Worm (Caenorhabditis elegans) whole organism, young adult: ENCODE measurements around the gene Y76B12C.3.
A peak's percentile ranks its signal among the peaks of the same experiment; 100 is the strongest.

Experiments
- B0261.1 ChIP-seq: sonication (generic microtip); optimal IDR thresholded peaks from 2 replicates; lab custom pipeline; 2016; ENCODE audit warnings: mild to moderate bottlenecking, missing genetic modification characterization, moderate library complexity, missing compliant biosample characterization
- C06A6.2 ChIP-seq: fragments of 200-800 bp; sonication (Bioruptor generic); conservative IDR thresholded peaks from 2 replicates; pipeline ENCODE4 v1.3.6; 2022; ENCODE audit warnings: missing genetic modification characterization, missing compliant biosample characterization
- D2030.7 ChIP-seq: fragments of 200-800 bp; sonication (Bioruptor generic); IDR thresholded peaks from 2 replicates; pipeline ENCODE4 v1.3.6; 2022; ENCODE audit warnings: missing genetic modification reagents, missing genetic modification characterization, missing compliant biosample characterization
- F10E7.11 ChIP-seq: sonication (generic microtip); optimal IDR thresholded peaks from 2 replicates; lab custom pipeline; 2017; ENCODE audit warnings: mild to moderate bottlenecking, missing genetic modification characterization, moderate library complexity, missing compliant biosample characterization
- F23B12.7 ChIP-seq: sonication (generic microtip); optimal IDR thresholded peaks from 2 replicates; lab custom pipeline; 2017; ENCODE audit warnings: missing genetic modification characterization, mild to moderate bottlenecking, missing compliant biosample characterization, antibody characterized with exemption, moderate library complexity; ENCODE audit not compliant: insufficient read depth
- T07F8.4 ChIP-seq: sonication (generic microtip); optimal IDR thresholded peaks from 2 replicates; lab custom pipeline; 2016; ENCODE audit warnings: mild to moderate bottlenecking, missing genetic modification characterization, moderate library complexity, missing compliant biosample characterization
- Y53F4B.3 ChIP-seq: fragments of 200-800 bp; sonication (Bioruptor generic); IDR thresholded peaks from 2 replicates; pipeline ENCODE4 v1.3.6; 2022; ENCODE audit warnings: missing genetic modification reagents, missing genetic modification characterization, missing compliant biosample characterization
- Y53G8AR.9 ChIP-seq: fragments of 200-800 bp; sonication (Bioruptor generic); conservative IDR thresholded peaks from 2 replicates; pipeline ENCODE4 v1.3.6; 2022; ENCODE audit warnings: missing genetic modification reagents, missing genetic modification characterization, missing compliant biosample characterization
- aptf-3 ChIP-seq: fragments of 200-800 bp; sonication (Bioruptor generic); IDR thresholded peaks from 2 replicates; pipeline ENCODE4 v1.3.6; 2022; ENCODE audit warnings: missing genetic modification characterization, missing compliant biosample characterization
- attf-3 ChIP-seq: fragments of 200-800 bp; sonication (Bioruptor generic); conservative IDR thresholded peaks from 2 replicates; pipeline ENCODE4 v1.3.6; 2022; ENCODE audit warnings: missing genetic modification reagents, missing genetic modification characterization, missing compliant biosample characterization
- bed-1 ChIP-seq: fragments of 200-800 bp; sonication (Bioruptor generic); IDR thresholded peaks from 2 replicates; pipeline ENCODE4 v1.3.6; 2022; ENCODE audit warnings: missing genetic modification reagents, missing genetic modification characterization, missing compliant biosample characterization
- cebp-1 ChIP-seq, 2 experiments: fragments of 200-800 bp in 1 of 2; sonication (Bioruptor generic) in 1 of 2; sonication (generic microtip) in 1 of 2; IDR thresholded peaks in 1 of 2; optimal IDR thresholded peaks in 1 of 2; 2 replicates each; pipeline versions ENCODE4 v1.3.6 to Lab custom; 2017 to 2022; ENCODE audit warnings: missing compliant biosample characterization in 2 of 2, missing genetic modification characterization in 2 of 2, mild to moderate bottlenecking in 1 of 2, missing genetic modification reagents in 1 of 2, moderate library complexity in 1 of 2
- ceh-27 ChIP-seq: fragments of 200-800 bp; sonication (Bioruptor generic); optimal IDR thresholded peaks from 2 replicates; lab custom pipeline; 2018; ENCODE audit warnings: mild to moderate bottlenecking, missing genetic modification characterization, moderate library complexity, missing compliant biosample characterization
- ceh-40 ChIP-seq: fragments of 200-800 bp; sonication (Bioruptor generic); IDR thresholded peaks from 2 replicates; pipeline ENCODE4 v1.3.6; 2022; ENCODE audit warnings: missing genetic modification characterization, missing compliant biosample characterization
- die-1 ChIP-seq: sonication (generic microtip); optimal IDR thresholded peaks from 2 replicates; lab custom pipeline; 2016; ENCODE audit warnings: missing genotype, mild to moderate bottlenecking, missing genetic modification characterization, missing compliant biosample characterization
- dpff-1 ChIP-seq: sonication (generic microtip); optimal IDR thresholded peaks from 2 replicates; lab custom pipeline; 2017; ENCODE audit warnings: mild to moderate bottlenecking, missing genetic modification characterization, missing compliant biosample characterization
- efl-1 ChIP-seq: fragments of 150-350 bp; optimal IDR thresholded peaks from 2 replicates; lab custom pipeline; 2014; ENCODE audit warnings: missing biosample characterization, missing genetic modification reagents, missing genetic modification characterization
- gei-17 ChIP-seq: fragments of 200-800 bp; sonication (Bioruptor generic); optimal IDR thresholded peaks from 2 replicates; lab custom pipeline; 2018; ENCODE audit warnings: mild to moderate bottlenecking, missing genetic modification characterization, missing compliant biosample characterization
- lin-40 ChIP-seq: sonication (generic microtip); optimal IDR thresholded peaks from 2 replicates; lab custom pipeline; 2016; ENCODE audit warnings: missing genetic modification characterization, mild to moderate bottlenecking, missing compliant biosample characterization, missing genotype, missing genetic modification reagents
- lsy-27 ChIP-seq: sonication (generic microtip); optimal IDR thresholded peaks from 2 replicates; lab custom pipeline; 2017; ENCODE audit warnings: missing genetic modification characterization, mild to moderate bottlenecking, missing compliant biosample characterization, antibody characterized with exemption, missing genotype, borderline replicate concordance; ENCODE audit not compliant: insufficient read depth
- mcd-1 ChIP-seq: fragments of 200-800 bp; sonication (Bioruptor generic); IDR thresholded peaks from 2 replicates; pipeline ENCODE4 v1.3.6; 2022; ENCODE audit warnings: missing genetic modification reagents, missing genetic modification characterization, missing compliant biosample characterization
- nfya-1 ChIP-seq: sonication (generic microtip); optimal IDR thresholded peaks from 2 replicates; lab custom pipeline; 2017; ENCODE audit warnings: antibody characterized with exemption, missing compliant biosample characterization, missing genetic modification characterization, borderline replicate concordance; ENCODE audit not compliant: insufficient read depth
- nfya-2 ChIP-seq: fragments of 200-800 bp; sonication (Bioruptor generic); IDR thresholded peaks from 2 replicates; pipeline ENCODE4 v1.3.6; 2022; ENCODE audit warnings: missing genetic modification reagents, missing genetic modification characterization, missing compliant biosample characterization
- nfyb-1 ChIP-seq: fragments of 200-800 bp; sonication (Bioruptor generic); IDR thresholded peaks from 2 replicates; pipeline ENCODE4 v1.3.6; 2022; ENCODE audit warnings: missing genetic modification reagents, missing genetic modification characterization, missing compliant biosample characterization
- nhr-179 ChIP-seq: sonication (generic microtip); optimal IDR thresholded peaks from 2 replicates; lab custom pipeline; 2016; ENCODE audit warnings: mild to moderate bottlenecking, missing genetic modification characterization, missing compliant biosample characterization
- nhr-80 ChIP-seq: sonication (generic microtip); optimal IDR thresholded peaks from 2 replicates; lab custom pipeline; 2016; ENCODE audit warnings: missing genetic modification characterization, missing compliant biosample characterization
- nhr-90 ChIP-seq: sonication (generic microtip); optimal IDR thresholded peaks from 2 replicates; lab custom pipeline; 2016; ENCODE audit warnings: missing genotype, mild to moderate bottlenecking, missing genetic modification characterization, missing compliant biosample characterization
- rcor-1 ChIP-seq: fragments of 200-800 bp; sonication (Bioruptor generic); IDR thresholded peaks from 2 replicates; pipeline ENCODE4 v1.3.6; 2022; ENCODE audit warnings: missing genetic modification reagents, missing genetic modification characterization, missing compliant biosample characterization
- sdz-38 ChIP-seq: sonication (generic microtip); optimal IDR thresholded peaks from 2 replicates; lab custom pipeline; 2016; ENCODE audit warnings: missing genotype, missing genetic modification characterization, missing compliant biosample characterization
- sea-2 ChIP-seq: fragments of 200-800 bp; sonication (Bioruptor generic); IDR thresholded peaks from 2 replicates; pipeline ENCODE4 v1.3.6; 2022; ENCODE audit warnings: missing genetic modification characterization, missing compliant biosample characterization
- snpc-1.1 ChIP-seq: sonication (generic microtip); optimal IDR thresholded peaks from 2 replicates; lab custom pipeline; 2017; ENCODE audit warnings: missing genetic modification characterization, mild to moderate bottlenecking, missing compliant biosample characterization, antibody characterized with exemption, moderate library complexity, missing genotype, missing genetic modification reagents; ENCODE audit not compliant: insufficient read depth
- snpc-1.3 ChIP-seq: sonication (generic microtip); optimal IDR thresholded peaks from 2 replicates; lab custom pipeline; 2017; ENCODE audit warnings: missing genetic modification characterization, mild to moderate bottlenecking, missing compliant biosample characterization, antibody characterized with exemption, moderate library complexity, missing genotype, missing genetic modification reagents; ENCODE audit not compliant: insufficient read depth
- snpc-3.4 ChIP-seq: sonication (generic microtip); optimal IDR thresholded peaks from 2 replicates; lab custom pipeline; 2017; ENCODE audit warnings: missing genetic modification characterization, mild to moderate bottlenecking, missing compliant biosample characterization, antibody characterized with exemption, moderate library complexity, missing genotype, missing genetic modification reagents
- tbx-9 ChIP-seq: sonication (generic microtip); optimal IDR thresholded peaks from 2 replicates; lab custom pipeline; 2016; ENCODE audit warnings: borderline replicate concordance, missing genetic modification characterization, inconsistent platforms, missing compliant biosample characterization
- unc-62 ChIP-seq: fragments of 150-350 bp; optimal IDR thresholded peaks from 2 replicates; lab custom pipeline; 2014; ENCODE audit warnings: missing biosample characterization, missing genetic modification reagents, missing genetic modification characterization
- ztf-18 ChIP-seq: sonication (generic microtip); optimal IDR thresholded peaks from 2 replicates; lab custom pipeline; 2016; ENCODE audit warnings: missing genotype, mild to moderate bottlenecking, missing genetic modification characterization, missing compliant biosample characterization
- ztf-28 ChIP-seq: fragments of 200-800 bp; sonication (Bioruptor generic); IDR thresholded peaks from 2 replicates; pipeline ENCODE4 v1.3.6; 2022; ENCODE audit warnings: missing genetic modification reagents, missing genetic modification characterization, missing compliant biosample characterization
- ztf-3 ChIP-seq: fragments of 200-800 bp; sonication (Bioruptor generic); optimal IDR thresholded peaks from 2 replicates; lab custom pipeline; 2018; ENCODE audit warnings: mild to moderate bottlenecking, missing genetic modification characterization, missing compliant biosample characterization
- ztf-6 ChIP-seq: fragments of 200-800 bp; sonication (Bioruptor generic); IDR thresholded peaks from 2 replicates; pipeline ENCODE4 v1.3.6; 2022; ENCODE audit warnings: missing genetic modification reagents, missing genetic modification characterization, missing compliant biosample characterization

Y76B12C.3 gene

ce11 chrIV:1959554-1959953 lies 14.0 kb upstream of the Y76B12C.3 start, which contains the start of gene tdpo-1:
Gene tdpo-1 (plus strand): TSS chrIV:1959854.
- TF ChIP-seq T07F8.4 (tag; lab: Kevin White, UChicago) (no peak), die-1 (tag; lab: Kevin White, UChicago) (no peak), nfya-1 (tag; lab: Kevin White, UChicago) (no peak)

DNA sequence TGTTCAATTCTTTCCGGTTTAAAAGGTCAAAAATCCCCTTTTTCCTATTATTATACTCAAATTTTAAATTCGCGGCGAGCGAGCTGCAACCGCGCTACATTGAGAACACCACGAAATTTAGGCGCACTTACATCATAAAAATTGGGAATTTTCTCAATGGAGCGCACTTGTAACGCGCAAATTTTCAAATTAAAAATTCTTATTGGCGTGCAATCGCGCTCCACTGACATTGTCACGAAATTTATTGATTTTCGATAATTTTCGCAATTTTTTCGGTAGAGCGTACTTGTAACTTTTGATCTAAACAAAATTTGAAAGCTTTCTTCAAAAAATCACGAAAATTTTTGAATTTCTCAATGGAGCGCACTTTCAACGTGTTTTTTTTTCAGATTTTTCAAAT lies 10.3 kb upstream of the Y76B12C.3 start, which contains the start of gene ulp-3:
Gene ulp-3, plus strand, starts transcription at position 388 of the 400 bp plus-strand sequence.
- TF ChIP-seq mcd-1 (GFP tag; lab: Robert Waterston, UW) (peak; percentile 60), lin-40 (tag; lab: Kevin White, UChicago) (no peak), efl-1 (GFP tag; lab: Kevin White, UChicago) (peak; percentile 13), D2030.7 (0 out of 2 replicates have a peak, but pooled peaks have one; percentile 19), lsy-27 (tag; lab: Kevin White, UChicago) (no peak)

- TF ChIP-seq sea-2 (GFP tag; lab: Robert Waterston, UW) (no peak), cebp-1 (GFP tag; IDR thresholded peaks at IDR 0.05; lab: Robert Waterston, UW) (no peak), cebp-1 (tag; optimal IDR thresholded peaks at IDR 0.05; lab: Kevin White, UChicago) (peak; percentile 64), mcd-1 (GFP tag; lab: Robert Waterston, UW) (peak; percentile 46; the same call in 1 of the 2 replicates)
- TF ChIP-seq, all 124 proteins: peak for 2
These were observed 9.4 kb upstream of the Y76B12C.3 start for ce11 chrIV:1964057-1964456.

- TF ChIP-seq attf-3 (GFP tag; lab: Robert Waterston, UW) (no peak), bed-1 (GFP tag; lab: Robert Waterston, UW) (no peak), ztf-28 (GFP tag; lab: Robert Waterston, UW) (no peak), tbx-9 (tag; lab: Kevin White, UChicago) (no peak), sdz-38 (tag; lab: Kevin White, UChicago) (no peak), nhr-90 (tag; lab: Kevin White, UChicago) (no peak), ztf-18 (tag; lab: Kevin White, UChicago) (no peak), D2030.7 (no peak), F23B12.7 (tag; lab: Kevin White, UChicago) (no peak), nfyb-1 (GFP tag; lab: Robert Waterston, UW) (no peak), gei-17 (no peak), dpff-1 (tag; lab: Kevin White, UChicago) (no peak), C06A6.2 (GFP tag; lab: Robert Waterston, UW) (no peak), B0261.1 (no peak), unc-62 (GFP tag; lab: Kevin White, UChicago) (no peak), F10E7.11 (tag; lab: Kevin White, UChicago) (no peak), nfya-1 (tag; lab: Kevin White, UChicago) (no peak), ceh-27 (GFP tag; lab: Kevin White, UChicago) (no peak), nfya-2 (GFP tag; lab: Robert Waterston, UW) (no peak), Y53F4B.3 (GFP tag; lab: Robert Waterston, UW) (no peak)
These were observed 8.4 kb upstream of the Y76B12C.3 start, which contains the start of gene Y48A5A.1 for ce11 chrIV:1965135-1965534. Gene Y48A5A.1 (plus strand): TSS chrIV:1965481.

DNA sequence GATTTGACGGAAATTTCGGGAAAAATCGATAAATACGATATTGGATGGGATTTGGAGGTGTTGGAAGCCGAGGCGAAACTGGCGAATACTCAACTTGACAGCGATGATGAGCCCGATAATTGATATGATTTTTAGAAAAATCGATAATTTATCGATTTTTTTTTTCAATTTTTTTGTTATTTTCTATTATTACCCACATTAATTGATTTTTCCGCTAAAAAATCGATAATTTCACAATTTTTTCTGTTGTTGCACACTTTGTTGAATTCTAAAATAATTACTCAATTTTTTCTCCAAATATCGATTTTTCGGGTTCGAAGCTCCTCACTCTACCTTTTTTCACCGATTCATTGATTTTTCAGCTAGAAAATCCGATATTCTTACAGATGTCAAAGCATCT lies 4.2 kb upstream of the Y76B12C.3 start, which contains the start of gene Y48A5A.3:
Gene Y48A5A.3, plus strand, starts transcription at position 385 of the 400 bp plus-strand sequence.
- TF ChIP-seq sdz-38 (tag; lab: Kevin White, UChicago), result no peak
- no peak for TF ChIP-seq snpc-3.4
- TF ChIP-seq snpc-1.3 (tag; lab: Kevin White, UChicago), result no peak
- no peak for TF ChIP-seq Y53G8AR.9 (GFP tag; lab: Robert Waterston, UW)
- TF ChIP-seq ztf-6 (GFP tag; lab: Robert Waterston, UW), result no peak
- TF ChIP-seq F23B12.7 (tag; lab: Kevin White, UChicago), result no peak
- no peak for TF ChIP-seq D2030.7
- TF ChIP-seq rcor-1, result no peak
- no peak for TF ChIP-seq ztf-18 (tag; lab: Kevin White, UChicago)
- no peak for TF ChIP-seq ztf-3
- TF ChIP-seq nhr-80 (tag; lab: Kevin White, UChicago), result no peak
- TF ChIP-seq snpc-1.1 (tag; lab: Kevin White, UChicago), result no peak
- no peak for TF ChIP-seq aptf-3
- no peak for TF ChIP-seq ceh-40 (GFP tag; lab: Robert Waterston, UW)
- TF ChIP-seq nhr-179 (tag; lab: Kevin White, UChicago), result no peak
